Fruit fly (Drosophila melanogaster): Measurements from ENCODE around the gene CG12316.

CG12316 gene

DNA sequence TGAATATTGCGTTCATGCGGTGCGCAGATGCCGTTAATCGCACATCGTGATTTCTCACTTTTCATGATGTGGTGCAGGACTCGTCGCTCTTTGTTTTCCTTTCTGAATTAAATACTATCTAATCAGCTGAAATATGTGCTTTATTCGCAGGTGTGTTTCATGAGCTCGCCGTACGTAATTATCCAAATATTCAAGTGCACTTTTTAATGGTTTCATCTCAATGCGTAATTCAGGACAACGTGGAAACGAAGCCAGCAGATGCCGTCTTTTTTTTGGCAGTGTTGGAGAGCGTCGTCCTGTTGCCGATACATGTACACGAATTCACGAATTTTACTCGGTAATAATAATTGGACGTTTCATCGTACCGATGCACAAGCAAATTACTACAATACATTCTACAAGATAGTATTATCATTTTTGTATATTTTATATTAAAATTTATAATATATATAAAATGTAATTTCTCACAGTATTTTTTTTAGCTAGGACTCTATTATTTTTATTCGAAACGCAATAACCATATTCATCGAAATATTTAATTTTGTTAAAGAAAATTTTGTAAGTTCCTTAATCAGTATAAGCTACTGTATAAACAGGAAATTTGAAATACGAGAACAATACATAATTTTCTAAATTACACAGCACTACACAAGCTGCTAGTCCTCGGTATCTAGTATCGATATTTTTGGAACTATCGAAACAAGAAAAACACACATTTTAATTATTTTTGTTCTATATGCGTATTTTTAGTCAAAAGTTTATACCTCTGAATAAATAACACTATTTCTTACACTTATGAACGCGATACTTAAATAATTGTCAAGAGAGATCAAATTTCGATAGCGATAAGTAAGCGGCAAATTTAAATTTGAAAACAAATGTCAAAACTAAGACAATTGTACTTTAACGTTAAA, at the start of gene CG12316 (continued):
- TF ChIP-seq run (tag; optimal IDR thresholded peaks at IDR 0.05) (peak; percentile 79), sd (tag; optimal IDR thresholded peaks at IDR 0.05) (peak; percentile 35), CG8924 (tag; optimal IDR thresholded peaks at IDR 0.05) (peak; percentile 95), Fer2 (tag; optimal IDR thresholded peaks at IDR 0.05) (peak; percentile 81)

DNA sequence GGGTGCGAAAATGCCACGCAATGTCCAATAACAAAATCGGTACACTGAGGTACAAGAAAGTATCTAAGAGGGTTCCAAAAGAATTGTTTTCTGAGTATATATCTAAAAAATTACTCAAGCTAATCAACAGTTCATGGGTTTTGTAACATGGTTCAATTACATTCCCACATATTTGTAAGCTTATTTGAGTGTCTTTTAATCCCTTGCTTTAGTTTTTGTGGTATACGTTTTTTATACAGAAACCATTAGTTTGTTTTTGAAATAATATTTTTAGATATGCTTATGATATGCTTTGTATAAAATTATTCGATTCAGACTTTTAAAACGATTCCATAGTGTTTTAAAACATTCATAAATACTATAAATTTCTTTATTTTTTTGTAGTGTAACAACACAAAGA, 44.1 kb upstream of the CG12316 start:
- TF ChIP-seq bsh (GFP tag; optimal IDR thresholded peaks at IDR 0.05) (peak in 1 of 2 experiments; percentile 1), sug (tag; optimal IDR thresholded peaks at IDR 0.05) (no peak)

DNA sequence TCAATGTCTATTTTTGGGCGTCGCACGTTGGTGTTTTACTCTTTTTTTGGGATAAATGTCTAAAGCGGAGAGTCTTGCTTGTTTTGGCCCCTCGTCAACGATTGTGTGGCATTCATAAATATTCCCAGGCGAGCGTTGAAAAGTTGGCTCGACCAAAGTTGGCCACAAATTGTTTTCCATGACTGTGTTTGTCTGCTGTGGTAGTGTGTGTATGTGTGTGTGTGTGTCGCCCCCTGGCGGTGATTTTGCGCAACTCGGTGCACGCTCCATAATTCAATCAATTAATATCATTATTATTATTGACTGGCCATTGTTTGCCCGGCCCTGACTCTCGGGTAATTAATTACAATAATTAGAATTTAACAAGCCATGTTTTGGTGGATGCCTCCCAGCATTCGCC, 41.9 kb upstream of the CG12316 start:
- TF ChIP-seq crp (GFP tag; optimal IDR thresholded peaks at IDR 0.05) (no peak), cg (GFP tag; optimal IDR thresholded peaks at IDR 0.05) (peak; percentile 63), CG6683 (GFP tag; optimal IDR thresholded peaks at IDR 0.05) (no peak), CG13424 (tag; optimal IDR thresholded peaks at IDR 0.05) (no peak), CG6791 (GFP tag; IDR thresholded peaks at IDR 0.05; ENCODE audit: partially characterized antibody) (0 out of 3 replicates have a peak, but pooled peaks have one; percentile 42), Side (GFP tag; optimal IDR thresholded peaks at IDR 0.05) (no peak), CG4617 (GFP tag; optimal IDR thresholded peaks at IDR 0.05; ENCODE audit: borderline replicate concordance) (no peak), CTCF (GFP tag; optimal IDR thresholded peaks at IDR 0.05) (peak; percentile 89), ac (GFP tag; optimal IDR thresholded peaks at IDR 0.05) (no peak), CG12659 (GFP tag; optimal IDR thresholded peaks at IDR 0.05) (no peak), CG30020 (tag; optimal IDR thresholded peaks at IDR 0.05) (no peak), E2f2 (GFP tag; IDR thresholded peaks at IDR 0.05) (no peak), CG4820 (GFP tag; optimal IDR thresholded peaks at IDR 0.05) (no peak), exex (tag; optimal IDR thresholded peaks at IDR 0.05) (no peak), ranshi (GFP tag; IDR thresholded peaks at IDR 0.05) (no peak), kni (GFP tag; optimal IDR thresholded peaks at IDR 0.05) (peak; percentile 42), Med (GFP tag) (peak; percentile 78), crc (GFP tag; optimal IDR thresholded peaks at IDR 0.05) (no peak), CG10462 (GFP tag; optimal IDR thresholded peaks at IDR 0.05) (no peak), caup (GFP tag; optimal IDR thresholded peaks at IDR 0.05; ENCODE audit: severe bottlenecking) (no peak), Eip74EF (GFP tag; optimal IDR thresholded peaks at IDR 0.05) (no peak), Opbp (GFP tag; IDR thresholded peaks at IDR 0.05; ENCODE audit: partially characterized antibody) (0 out of 3 replicates have a peak, but pooled peaks have one; percentile 24), Trl (optimal IDR thresholded peaks at IDR 0.05) (no peak), Trl (GFP tag; optimal IDR thresholded peaks at IDR 0.05) (no peak), ewg (GFP tag; optimal IDR thresholded peaks at IDR 0.05) (no peak), Ptx1 (GFP tag; IDR thresholded peaks at IDR 0.05) (0 out of 2 replicates have a peak, but pooled peaks have one; percentile 13), CG10209 (GFP tag; optimal IDR thresholded peaks at IDR 0.05) (no peak), CG2199 (GFP tag; IDR thresholded peaks at IDR 0.05) (0 out of 3 replicates have a peak, but pooled peaks have one; percentile 26), CG15601 (tag; optimal IDR thresholded peaks at IDR 0.05) (no peak), CG11696 (GFP tag; IDR thresholded peaks at IDR 0.05) (peak; percentile 63; the same call in 1 of the 2 replicates), Asciz (GFP tag; optimal IDR thresholded peaks at IDR 0.05) (no peak), CG17186 (GFP tag; optimal IDR thresholded peaks at IDR 0.05) (no peak), fu2 (GFP tag; optimal IDR thresholded peaks at IDR 0.05) (no peak), so (GFP tag; IDR thresholded peaks at IDR 0.05) (no peak), Lpt (GFP tag; optimal IDR thresholded peaks at IDR 0.05) (no peak), Nf-YB (GFP tag; optimal IDR thresholded peaks at IDR 0.05) (no peak), br (optimal IDR thresholded peaks at IDR 0.05) (no peak), Jarid2 (GFP tag; optimal IDR thresholded peaks at IDR 0.05) (no peak), jigr1 (GFP tag; IDR thresholded peaks at IDR 0.05) (no peak)
